Fruit fly (Drosophila melanogaster) Kc167 (cell line): Measurements from ENCODE around the gene ey.

ENCODE experiments used
- Sin3A ChIP-seq: fragments of >200 bp; optimal IDR thresholded peaks from 2 replicates; lab custom pipeline; 2018; ENCODE audit warnings: missing external identifiers
- h ChIP-seq: fragments of >200 bp; optimal IDR thresholded peaks from 3 replicates; lab custom pipeline; 2018; ENCODE audit warnings: missing external identifiers
- insv ChIP-seq: fragments of >200 bp; optimal IDR thresholded peaks from 3 replicates; lab custom pipeline; 2018; ENCODE audit warnings: missing external identifiers
- psq ChIP-seq: fragments of >200 bp; optimal IDR thresholded peaks from 2 replicates; lab custom pipeline; 2017; ENCODE audit warnings: missing external identifiers
- ttk ChIP-seq: sonication (Bioruptor generic); optimal IDR thresholded peaks from 2 replicates; lab custom pipeline; 2017; ENCODE audit warnings: missing external identifiers

- no peak for TF ChIP-seq h (lab: Kevin White, UChicago)
- no peak for TF ChIP-seq psq
- no peak for TF ChIP-seq Sin3A (lab: Kevin White, UChicago)
- TF ChIP-seq insv (lab: Kevin White, UChicago) = no peak
- TF ChIP-seq ttk (lab: Kevin White, UChicago) = no peak
Measured at dm6 chr4:702806-703301, 5.4 kb downstream of the ey start.
